Fruit fly (Drosophila melanogaster) whole organism, embryonic: Measurements from ENCODE around the gene Spps.
A peak's percentile ranks its signal among the peaks of the same experiment; 100 is the strongest.

Experiments
- BtbVII ChIP-seq: fragments of 200-800 bp; sonication (Bioruptor generic); optimal IDR thresholded peaks from 3 replicates; lab custom pipeline; 2017; ENCODE audit warnings: missing biosample characterization, mild to moderate bottlenecking, missing genetic modification characterization
- Bteb2 ChIP-seq: fragments of 200-800 bp; sonication (Bioruptor generic); optimal IDR thresholded peaks from 2 replicates; lab custom pipeline; 2016; ENCODE audit warnings: missing biosample characterization, missing genetic modification characterization
- CG10267 ChIP-seq: fragments of 200-800 bp; sonication (Bioruptor generic); optimal IDR thresholded peaks from 2 replicates; lab custom pipeline; 2018; ENCODE audit warnings: missing biosample characterization, mild to moderate bottlenecking, missing genetic modification characterization, moderate library complexity
- CG10274 ChIP-seq: fragments of 200-800 bp; sonication (Bioruptor generic); optimal IDR thresholded peaks from 3 replicates; lab custom pipeline; 2017; ENCODE audit warnings: missing biosample characterization, mild to moderate bottlenecking, missing genetic modification characterization
- CG10321 ChIP-seq: fragments of 200-800 bp; sonication (Bioruptor generic); IDR thresholded peaks from 2 replicates; pipeline ENCODE4 v1.3.6; 2022; ENCODE audit warnings: missing biosample characterization, missing genetic modification characterization
- CG12155 ChIP-seq: fragments of 200-800 bp; sonication (Bioruptor generic); optimal IDR thresholded peaks from 3 replicates; lab custom pipeline; 2016; ENCODE audit warnings: missing biosample characterization, missing genetic modification characterization
- CG12769 ChIP-seq: fragments of 200-800 bp; sonication (Bioruptor generic); optimal IDR thresholded peaks from 2 replicates; lab custom pipeline; 2019; ENCODE audit warnings: missing biosample characterization, mild to moderate bottlenecking, missing genetic modification characterization, moderate library complexity
- CG12942 ChIP-seq: fragments of 200-800 bp; sonication (Bioruptor generic); optimal IDR thresholded peaks from 3 replicates; lab custom pipeline; 2016; ENCODE audit warnings: missing biosample characterization, missing genetic modification characterization
- CG13775 ChIP-seq: fragments of 200-800 bp; sonication (Bioruptor generic); optimal IDR thresholded peaks from 3 replicates; lab custom pipeline; 2017; ENCODE audit warnings: missing biosample characterization, mild to moderate bottlenecking, missing genetic modification characterization
- CG17361 ChIP-seq: fragments of 200-800 bp; sonication (Bioruptor generic); IDR thresholded peaks from 3 replicates; pipeline ENCODE4 v1.3.6; 2022; ENCODE audit warnings: missing biosample characterization, missing genetic modification characterization
- CG17612 ChIP-seq: fragments of 200-800 bp; sonication (Bioruptor generic); IDR thresholded peaks from 2 replicates; pipeline ENCODE4 v1.3.6; 2022; ENCODE audit warnings: missing biosample characterization, missing genetic modification characterization
- CG17802 ChIP-seq: fragments of 200-800 bp; sonication (Bioruptor generic); optimal IDR thresholded peaks from 2 replicates; lab custom pipeline; 2018; ENCODE audit warnings: missing biosample characterization, mild to moderate bottlenecking, missing genetic modification characterization, moderate library complexity
- CG18599 ChIP-seq: fragments of 200-800 bp; sonication (Bioruptor generic); optimal IDR thresholded peaks from 3 replicates; lab custom pipeline; 2017; ENCODE audit warnings: missing biosample characterization, missing genetic modification characterization, mild to moderate bottlenecking, moderate library complexity, missing genetic modification reagents
- CG30403 ChIP-seq: fragments of 200-800 bp; sonication (Bioruptor generic); optimal IDR thresholded peaks from 3 replicates; lab custom pipeline; 2016; ENCODE audit warnings: missing biosample characterization, missing genetic modification characterization
- CG3281 ChIP-seq: fragments of 200-800 bp; sonication (Bioruptor generic); optimal IDR thresholded peaks from 3 replicates; lab custom pipeline; 2017; ENCODE audit warnings: missing biosample characterization, mild to moderate bottlenecking, missing genetic modification characterization
- CG4282 ChIP-seq: fragments of 200-800 bp; sonication (Bioruptor generic); optimal IDR thresholded peaks from 2 replicates; lab custom pipeline; 2016; ENCODE audit warnings: missing biosample characterization, missing genetic modification characterization
- CG4730 ChIP-seq: fragments of 200-800 bp; sonication (Bioruptor generic); IDR thresholded peaks from 2 replicates; pipeline ENCODE4 v1.3.6; 2022; ENCODE audit warnings: missing biosample characterization, missing genetic modification characterization
- CG6683 ChIP-seq: fragments of 200-800 bp; sonication (Bioruptor generic); optimal IDR thresholded peaks from 2 replicates; lab custom pipeline; 2017; ENCODE audit warnings: missing biosample characterization, mild to moderate bottlenecking, missing genetic modification characterization, missing genetic modification reagents
- CG6689 ChIP-seq: fragments of 200-800 bp; sonication (Bioruptor generic); IDR thresholded peaks from 2 replicates; pipeline ENCODE4 v1.3.6; 2022; ENCODE audit warnings: missing biosample characterization, missing genetic modification characterization
- CrebB ChIP-seq: fragments of 200-800 bp; sonication (Bioruptor generic); optimal IDR thresholded peaks from 3 replicates; lab custom pipeline; 2018; ENCODE audit warnings: missing biosample characterization, mild to moderate bottlenecking, missing genetic modification characterization
- Fer1 ChIP-seq: fragments of 200-800 bp; sonication (Bioruptor generic); optimal IDR thresholded peaks from 2 replicates; lab custom pipeline; 2017; ENCODE audit warnings: missing biosample characterization, mild to moderate bottlenecking, missing genetic modification characterization
- Fer3 ChIP-seq: fragments of 200-800 bp; sonication (Bioruptor generic); optimal IDR thresholded peaks from 2 replicates; lab custom pipeline; 2018; ENCODE audit warnings: missing biosample characterization, mild to moderate bottlenecking, missing genetic modification characterization, moderate library complexity
- Gsc ChIP-seq: fragments of 200-800 bp; sonication (Bioruptor generic); IDR thresholded peaks from 2 replicates; pipeline ENCODE4 v1.3.6; 2022; ENCODE audit warnings: missing biosample characterization, missing genetic modification characterization
- H2.0 ChIP-seq: fragments of 200-800 bp; sonication (Bioruptor generic); IDR thresholded peaks from 2 replicates; pipeline ENCODE4 v1.3.6; 2022; ENCODE audit warnings: missing biosample characterization, missing genetic modification characterization
- Hey ChIP-seq: fragments of 200-800 bp; sonication (Bioruptor generic); optimal IDR thresholded peaks from 3 replicates; lab custom pipeline; 2018; ENCODE audit warnings: missing biosample characterization, mild to moderate bottlenecking, missing genetic modification characterization
- Hr3 ChIP-seq: fragments of 200-800 bp; sonication (Bioruptor generic); optimal IDR thresholded peaks from 3 replicates; lab custom pipeline; 2016; ENCODE audit warnings: missing biosample characterization, missing genetic modification characterization
- Med ChIP-seq: fragments of 200-800 bp; sonication (Bioruptor generic); peaks from one replicate; lab custom pipeline; 2016; ENCODE audit warnings: missing biosample characterization, missing genetic modification characterization, mild to moderate bottlenecking, inconsistent platforms, moderate library complexity
- Meics ChIP-seq: fragments of 200-800 bp; sonication (Bioruptor generic); optimal IDR thresholded peaks from 2 replicates; lab custom pipeline; 2017; ENCODE audit warnings: missing biosample characterization, mild to moderate bottlenecking, missing genetic modification characterization
- Sox100B ChIP-seq: fragments of 200-800 bp; sonication (Bioruptor generic); optimal IDR thresholded peaks from 3 replicates; lab custom pipeline; 2018; ENCODE audit warnings: missing biosample characterization, mild to moderate bottlenecking, missing genetic modification characterization
- Spps ChIP-seq: fragments of 200-800 bp; sonication (Bioruptor generic); optimal IDR thresholded peaks from 2 replicates; lab custom pipeline; 2018; ENCODE audit warnings: missing biosample characterization, mild to moderate bottlenecking, missing genetic modification characterization
- Sry-δ ChIP-seq: fragments of 200-800 bp; sonication (Bioruptor generic); optimal IDR thresholded peaks from 2 replicates; lab custom pipeline; 2016; ENCODE audit warnings: missing biosample characterization, missing genetic modification characterization
- Ssrp ChIP-seq: fragments of 200-800 bp; sonication (Bioruptor generic); optimal IDR thresholded peaks from 2 replicates; lab custom pipeline; 2018; ENCODE audit warnings: missing biosample characterization, mild to moderate bottlenecking, missing genetic modification characterization, moderate library complexity
- Xbp1 ChIP-seq: fragments of 200-800 bp; sonication (Bioruptor generic); optimal IDR thresholded peaks from 3 replicates; lab custom pipeline; 2016; ENCODE audit warnings: missing biosample characterization, mild to moderate bottlenecking, missing genetic modification characterization
- az2 ChIP-seq: fragments of 200-800 bp; sonication (Bioruptor generic); optimal IDR thresholded peaks from 3 replicates; lab custom pipeline; 2016; ENCODE audit warnings: missing biosample characterization, missing genetic modification characterization
- crol ChIP-seq: fragments of 200-800 bp; sonication (Bioruptor generic); IDR thresholded peaks from 2 replicates; pipeline ENCODE4 v1.3.6; 2022; ENCODE audit warnings: missing biosample characterization, missing genetic modification characterization
- gce ChIP-seq: fragments of 200-800 bp; sonication (Bioruptor generic); IDR thresholded peaks from 3 replicates; pipeline ENCODE4 v1.3.6; 2022; ENCODE audit warnings: missing biosample characterization, missing genetic modification characterization
- gcm2 ChIP-seq: fragments of 200-800 bp; sonication (Bioruptor generic); optimal IDR thresholded peaks from 2 replicates; lab custom pipeline; 2016; ENCODE audit warnings: missing biosample characterization, missing genetic modification characterization
- gem ChIP-seq: fragments of 200-800 bp; sonication (Bioruptor generic); optimal IDR thresholded peaks from 2 replicates; lab custom pipeline; 2019; ENCODE audit warnings: missing biosample characterization, mild to moderate bottlenecking, missing genetic modification characterization, moderate library complexity
- jing ChIP-seq: fragments of 200-800 bp; sonication (Bioruptor generic); optimal IDR thresholded peaks from 2 replicates; lab custom pipeline; 2018; ENCODE audit warnings: missing biosample characterization, mild to moderate bottlenecking, missing genetic modification characterization
- klu ChIP-seq: fragments of 200-800 bp; sonication (Bioruptor generic); IDR thresholded peaks from 2 replicates; pipeline ENCODE4 v1.3.6; 2022; ENCODE audit warnings: missing biosample characterization, missing genetic modification characterization
- lilli ChIP-seq: fragments of 200-800 bp; sonication (Bioruptor generic); optimal IDR thresholded peaks from 3 replicates; lab custom pipeline; 2016; ENCODE audit warnings: missing biosample characterization, missing genetic modification characterization
- luna ChIP-seq: fragments of 200-800 bp; sonication (Bioruptor generic); optimal IDR thresholded peaks from 2 replicates; lab custom pipeline; 2016; ENCODE audit warnings: missing biosample characterization, missing genetic modification characterization
- odd ChIP-seq: fragments of 200-800 bp; sonication (Bioruptor generic); optimal IDR thresholded peaks from 2 replicates; lab custom pipeline; 2017; ENCODE audit warnings: missing biosample characterization, mild to moderate bottlenecking, missing genetic modification characterization
- org-1 ChIP-seq: fragments of 200-800 bp; sonication (Bioruptor generic); optimal IDR thresholded peaks from 2 replicates; lab custom pipeline; 2017; ENCODE audit warnings: missing biosample characterization, missing genetic modification characterization
- prd ChIP-seq, 3 experiments: fragments of >200 bp in 2 of 3; fragments of 200-800 bp in 1 of 3; sonication (Bioruptor generic) in 1 of 3; optimal IDR thresholded peaks in 2 of 3; IDR thresholded peaks in 1 of 3; 2 replicates in 2 of 3; 3 replicates in 1 of 3; pipeline versions ENCODE4 v1.3.6 to Lab custom; 2017 to 2022; ENCODE audit warnings: missing biosample characterization in 1 of 3, missing genetic modification characterization in 1 of 3
- psq ChIP-seq: fragments of 200-800 bp; sonication (Bioruptor generic); optimal IDR thresholded peaks from 2 replicates; lab custom pipeline; 2017; ENCODE audit warnings: missing biosample characterization, missing genetic modification characterization
- run ChIP-seq: fragments of 200-800 bp; sonication (Bioruptor generic); optimal IDR thresholded peaks from 3 replicates; lab custom pipeline; 2018; ENCODE audit warnings: missing biosample characterization, mild to moderate bottlenecking, missing genetic modification characterization
- sisA ChIP-seq: fragments of 200-800 bp; sonication (Bioruptor generic); IDR thresholded peaks from 2 replicates; pipeline ENCODE4 v1.3.6; 2022; ENCODE audit warnings: missing biosample characterization, missing genetic modification characterization
- slbo ChIP-seq: fragments of 200-800 bp; sonication (Bioruptor generic); IDR thresholded peaks from 2 replicates; pipeline ENCODE4 v1.3.6; 2022; ENCODE audit warnings: missing biosample characterization, missing genetic modification characterization
- tap ChIP-seq: fragments of 200-800 bp; optimal IDR thresholded peaks from 3 replicates; lab custom pipeline; 2019; ENCODE audit warnings: missing biosample characterization, mild to moderate bottlenecking, missing genetic modification characterization, moderate library complexity
- wor ChIP-seq: fragments of 200-800 bp; sonication (Bioruptor generic); IDR thresholded peaks from 2 replicates; pipeline ENCODE4 v1.3.6; 2022; ENCODE audit warnings: missing biosample characterization, missing genetic modification characterization

Spps gene

DNA sequence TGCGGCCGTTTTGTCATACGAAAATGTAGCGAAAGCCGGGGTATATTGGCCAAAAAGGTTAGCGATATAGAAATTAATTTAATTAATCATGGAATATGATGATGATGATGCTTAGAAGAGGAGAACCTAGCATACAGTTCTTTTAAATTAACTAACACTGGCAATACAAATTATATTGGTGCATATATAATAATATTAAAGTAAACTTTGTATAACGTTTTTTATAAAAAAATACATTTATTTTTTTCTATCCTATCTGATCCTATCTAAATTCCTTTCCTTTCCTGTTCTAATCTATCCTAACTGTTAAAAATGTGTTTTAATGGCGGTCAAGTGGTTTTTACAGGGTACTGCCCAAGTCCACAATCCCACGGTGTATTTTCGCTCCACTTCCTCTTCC is 20.8 kb downstream of the Spps start (continued):
- TF ChIP-seq az2 (GFP tag; lab: Kevin White, UChicago) (peak; percentile 22), sisA (GFP tag; lab: Robert Waterston, UW) (0 out of 2 replicates have a peak, but pooled peaks have one; percentile 24), Gsc (no peak), CG10267 (tag; lab: Kevin White, UChicago) (no peak), odd (peak; percentile 10), CG13775 (GFP tag; lab: Kevin White, UChicago) (no peak), Med (GFP tag; lab: Kevin White, UChicago) (peak; percentile 63), CG6683 (GFP tag; lab: Kevin White, UChicago) (no peak), crol (GFP tag; lab: Robert Waterston, UW) (no peak), psq (GFP tag; lab: Kevin White, UChicago) (no peak), gcm2 (GFP tag; lab: Kevin White, UChicago) (no peak), Fer1 (no peak), CG17802 (no peak), run (tag; lab: Kevin White, UChicago) (no peak), slbo (GFP tag; lab: Robert Waterston, UW) (0 out of 2 replicates have a peak, but pooled peaks have one; percentile 16), Hr3 (GFP tag; lab: Kevin White, UChicago) (peak; percentile 23), Sry-δ (GFP tag; lab: Kevin White, UChicago) (no peak), CG17612 (GFP tag; lab: Robert Waterston, UW) (no peak), Spps (tag; lab: Kevin White, UChicago) (no peak), Fer3 (no peak), Hey (tag; lab: Kevin White, UChicago) (no peak), tap (peak; percentile 11), CG12942 (GFP tag; lab: Kevin White, UChicago) (no peak), Meics (GFP tag; lab: Kevin White, UChicago) (peak; percentile 18), jing (GFP tag; lab: Kevin White, UChicago) (no peak), CG17361 (GFP tag; lab: Robert Waterston, UW) (peak; percentile 68; the same call in 2 of the 3 replicates), wor (GFP tag; lab: Robert Waterston, UW) (peak; percentile 26; the same call in 1 of the 2 replicates), CG10321 (GFP tag; lab: Robert Waterston, UW) (no peak), CG6689 (GFP tag; lab: Robert Waterston, UW) (peak; percentile 38; the same call in 1 of the 2 replicates), CG18599 (GFP tag; lab: Kevin White, UChicago) (no peak), Xbp1 (GFP tag; lab: Kevin White, UChicago) (peak; percentile 19), CG12769 (tag; lab: Kevin White, UChicago) (no peak), Bteb2 (GFP tag; lab: Kevin White, UChicago) (no peak), BtbVII (no peak), prd (optimal IDR thresholded peaks at IDR 0.05; lab: Kevin White, UChicago) (no peak), prd (GFP tag; IDR thresholded peaks at IDR 0.05; lab: Robert Waterston, UW) (0 out of 3 replicates have a peak, but pooled peaks have one; percentile 20), klu (GFP tag; lab: Robert Waterston, UW) (no peak), CG30403 (GFP tag; lab: Kevin White, UChicago) (peak; percentile 30), Sox100B (GFP tag; lab: Kevin White, UChicago) (peak; percentile 73), org-1 (peak; percentile 23), CG3281 (GFP tag; lab: Kevin White, UChicago) (peak; percentile 10), Ssrp (tag; lab: Kevin White, UChicago) (peak; percentile 38), gem (tag; lab: Kevin White, UChicago) (peak; percentile 61), CrebB (tag; lab: Kevin White, UChicago) (no peak), CG10274 (no peak), luna (GFP tag; lab: Kevin White, UChicago) (no peak), CG12155 (GFP tag; lab: Kevin White, UChicago) (no peak), CG4282 (GFP tag; lab: Kevin White, UChicago) (no peak), lilli (GFP tag; lab: Kevin White, UChicago) (no peak), H2.0 (GFP tag; lab: Robert Waterston, UW) (no peak), gce (GFP tag; lab: Robert Waterston, UW) (no peak), CG4730 (GFP tag; lab: Robert Waterston, UW) (no peak)
